Worm (Caenorhabditis elegans): ENCODE results near the gene F48E8.2.

F48E8.2 gene

DNA sequence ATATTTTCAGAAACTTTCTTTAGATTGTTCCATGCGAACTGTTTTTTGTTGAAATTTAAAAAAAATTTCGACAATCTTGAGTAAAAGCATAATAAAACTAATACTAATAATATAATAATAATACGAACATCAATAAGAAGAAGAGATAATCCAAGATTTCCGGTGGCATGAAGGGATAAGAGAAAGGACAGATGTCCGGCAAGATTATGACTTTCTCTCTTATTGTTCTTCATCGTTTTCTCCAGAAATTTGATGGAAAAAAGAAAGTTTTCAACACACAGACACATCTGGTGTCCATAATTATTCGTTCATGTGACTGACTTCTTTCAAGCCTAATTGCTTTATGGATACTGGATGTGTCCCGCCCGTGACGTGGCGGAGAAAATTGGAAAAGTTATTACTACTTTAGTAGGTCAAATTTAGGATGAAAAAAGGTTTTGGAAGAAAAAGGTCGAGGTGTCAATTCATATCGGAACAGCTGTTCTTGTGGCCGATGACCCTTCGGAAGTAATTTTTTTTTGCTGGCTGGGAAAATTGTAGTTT lies 41.5 kb upstream of the F48E8.2 start:
- TF ChIP-seq hlh-30 (tag; optimal IDR thresholded peaks at IDR 0.05; ENCODE audit: insufficient read depth) (no peak), ceh-2 (tag; optimal IDR thresholded peaks at IDR 0.05) (no peak), ref-2 (tag; optimal IDR thresholded peaks at IDR 0.05) (no peak), mec-3 (tag; optimal IDR thresholded peaks at IDR 0.05; ENCODE audit: borderline replicate concordance) (no peak), ceh-14 (tag; optimal IDR thresholded peaks at IDR 0.05) (no peak), pqm-1 (tag; optimal IDR thresholded peaks at IDR 0.05) (no peak)

- TF ChIP-seq pax-1 (tag; optimal IDR thresholded peaks at IDR 0.05), result peak; percentile 6
- no peak for TF ChIP-seq Y22D7AL.16 (tag; optimal IDR thresholded peaks at IDR 0.05)
These were observed 40.5 kb upstream of the F48E8.2 start, which contains the start of gene dnj-24 for ce11 chrIII:5423665-5424133. dnj-24 (minus strand) TSS chrIII:5424083.

DNA sequence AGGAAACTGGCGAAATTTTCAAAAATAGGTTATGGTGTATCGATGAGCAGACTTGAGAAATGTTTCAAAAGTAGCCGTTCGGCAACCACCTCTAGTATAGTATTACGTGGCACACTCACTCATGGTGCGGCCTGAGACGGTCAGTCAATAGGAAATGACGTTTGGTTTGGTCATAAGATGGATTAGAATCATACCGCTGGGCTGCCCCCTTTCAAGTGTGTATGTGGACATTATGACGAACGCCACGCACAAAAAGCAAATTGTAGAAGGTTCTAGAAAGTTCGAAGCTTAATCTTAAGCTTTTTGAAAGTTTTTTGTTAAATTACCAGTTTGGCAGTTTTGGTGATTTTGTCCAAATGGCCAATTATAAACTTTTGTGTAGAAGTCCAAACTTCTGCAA lies 39.8 kb upstream of the F48E8.2 start:
- TF ChIP-seq pax-1 (tag; optimal IDR thresholded peaks at IDR 0.05) (peak; percentile 80), sdc-2 (tag; optimal IDR thresholded peaks at IDR 0.05) (no peak), fax-1 (tag; optimal IDR thresholded peaks at IDR 0.05) (no peak), hlh-8 (tag; optimal IDR thresholded peaks at IDR 0.05) (no peak)

DNA sequence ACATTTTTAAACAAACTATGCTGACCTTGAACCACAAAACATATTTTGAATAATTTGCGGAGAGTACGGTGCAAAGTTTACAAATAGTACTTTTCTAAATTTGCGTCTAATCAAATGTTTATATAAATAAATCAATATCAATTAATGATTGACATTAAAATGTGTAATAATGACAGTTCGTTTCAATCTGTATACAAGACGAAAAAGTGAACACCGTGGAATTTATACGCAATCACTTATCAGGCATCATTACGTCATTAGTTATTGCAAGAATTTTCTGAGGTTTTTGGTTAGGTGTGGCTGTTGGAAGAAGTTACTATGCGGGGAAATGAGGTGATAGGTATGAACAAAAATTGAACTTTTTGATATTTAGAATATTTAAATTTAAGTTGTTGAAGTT lies 37.1 kb upstream of the F48E8.2 start:
- TF ChIP-seq eyg-1 (tag; optimal IDR thresholded peaks at IDR 0.05) (no peak), fax-1 (tag; optimal IDR thresholded peaks at IDR 0.05) (no peak), nhr-232 (tag; optimal IDR thresholded peaks at IDR 0.05) (no peak), ceh-6 (GFP tag; optimal IDR thresholded peaks at IDR 0.05) (no peak), che-1 (tag; optimal IDR thresholded peaks at IDR 0.05) (no peak)

DNA sequence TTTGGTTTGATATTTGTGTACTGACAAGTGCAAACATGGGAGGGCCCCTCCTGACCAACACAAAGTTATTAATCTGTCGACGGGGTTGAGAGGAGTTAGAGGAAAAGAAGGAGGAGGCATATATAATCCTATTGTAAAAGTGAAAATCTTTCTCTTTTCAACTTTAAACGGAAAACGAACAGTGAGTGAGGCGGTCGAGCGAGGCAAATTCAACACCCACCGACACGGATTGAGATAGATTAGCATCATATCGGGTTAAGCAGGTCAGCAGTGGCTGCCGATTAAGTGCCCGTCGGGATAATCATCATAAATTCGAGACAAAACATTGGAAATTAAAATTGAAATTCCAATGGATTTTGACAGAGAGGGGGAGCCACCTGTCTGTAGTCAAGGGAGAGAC lies 27.9 kb upstream of the F48E8.2 start:
- TF ChIP-seq mec-3 (tag; optimal IDR thresholded peaks at IDR 0.05; ENCODE audit: borderline replicate concordance) (no peak), rnt-1 (tag; optimal IDR thresholded peaks at IDR 0.05) (no peak), elt-2 (tag; optimal IDR thresholded peaks at IDR 0.05) (no peak), tbx-2 (tag; optimal IDR thresholded peaks at IDR 0.05) (peak; percentile 11)

ce11 chrIII:5438064-5438463 lies 26.1 kb upstream of the F48E8.2 start:
- TF ChIP-seq ceh-34 (tag; optimal IDR thresholded peaks at IDR 0.05) (peak; percentile 51), unc-55 (GFP tag; optimal IDR thresholded peaks at IDR 0.05) (peak; percentile 26), elt-2 (tag; optimal IDR thresholded peaks at IDR 0.05) (peak; percentile 13), hlh-13 (GFP tag; optimal IDR thresholded peaks at IDR 0.05) (no peak)

ce11 chrIII:5440540-5440939 lies 23.6 kb upstream of the F48E8.2 start, which contains the start of gene W03A5.6:
W03A5.6 (minus strand) TSS chrIII:5440640.
- TF ChIP-seq unc-3 (GFP tag; conservative IDR thresholded peaks at IDR 0.05) (no peak), unc-3 (tag; optimal IDR thresholded peaks at IDR 0.05) (no peak), hlh-8 (tag; optimal IDR thresholded peaks at IDR 0.05) (no peak), ahr-1 (tag; optimal IDR thresholded peaks at IDR 0.05) (no peak), C38D4.7 (GFP tag; optimal IDR thresholded peaks at IDR 0.05) (no peak), ztf-16 (tag; optimal IDR thresholded peaks at IDR 0.05) (no peak), pat-9 (tag; optimal IDR thresholded peaks at IDR 0.05) (no peak), che-1 (tag; optimal IDR thresholded peaks at IDR 0.05) (no peak), ttx-3 (tag; optimal IDR thresholded peaks at IDR 0.05) (no peak), sox-2 (GFP tag; IDR thresholded peaks at IDR 0.05) (no peak), tbx-2 (tag; optimal IDR thresholded peaks at IDR 0.05) (no peak), fax-1 (tag; optimal IDR thresholded peaks at IDR 0.05) (no peak), ceh-48 (tag; optimal IDR thresholded peaks at IDR 0.05) (no peak), hlh-30 (tag; optimal IDR thresholded peaks at IDR 0.05; ENCODE audit: insufficient read depth) (no peak)
